Worm (Caenorhabditis elegans) whole organism, L3 larva: ENCODE data around the gene memb-2.

Source experiments
- ZK546.5 ChIP-seq: sonication (generic microtip); optimal IDR thresholded peaks from 2 replicates; lab custom pipeline; 2017; ENCODE audit warnings: missing biosample characterization, missing genetic modification characterization
- aly-2 ChIP-seq: fragments of 150-350 bp; optimal IDR thresholded peaks from 2 replicates; lab custom pipeline; 2014; ENCODE audit warnings: missing biosample characterization, missing genetic modification characterization
- ceh-16 ChIP-seq: sonication (generic microtip); optimal IDR thresholded peaks from 2 replicates; lab custom pipeline; 2017; ENCODE audit warnings: missing biosample characterization, missing genetic modification characterization
- ceh-28 ChIP-seq: fragments of 150-350 bp; optimal IDR thresholded peaks from 2 replicates; lab custom pipeline; 2014; ENCODE audit warnings: missing biosample characterization, missing genetic modification reagents, missing genetic modification characterization
- egl-27 ChIP-seq: sonication (generic microtip); optimal IDR thresholded peaks from 4 replicates; lab custom pipeline; 2017; ENCODE audit warnings: missing biosample characterization, missing genetic modification reagents, missing genetic modification characterization
- elt-1 ChIP-seq: fragments of 150-350 bp; optimal IDR thresholded peaks from 2 replicates; lab custom pipeline; 2014; ENCODE audit warnings: missing biosample characterization, missing genetic modification characterization
- elt-2 ChIP-seq: sonication (generic microtip); optimal IDR thresholded peaks from 2 replicates; lab custom pipeline; 2016; ENCODE audit warnings: missing genetic modification reagents, mild to moderate bottlenecking, missing genetic modification characterization, missing compliant biosample characterization
- elt-3 ChIP-seq, 3 experiments: fragments of 150-350 bp in 1 of 3; sonication (generic microtip) in 2 of 3; optimal IDR thresholded peaks; 2 replicates in 2 of 3; 4 replicates in 1 of 3; lab custom pipeline; 2014 to 2017; ENCODE audit warnings: missing biosample characterization in 3 of 3, missing genetic modification characterization in 3 of 3
- fkh-10 ChIP-seq: sonication (generic microtip); optimal IDR thresholded peaks from 2 replicates; lab custom pipeline; 2017; ENCODE audit warnings: missing biosample characterization, missing genetic modification reagents, missing genetic modification characterization
- fkh-2 ChIP-seq: fragments of 150-350 bp; optimal IDR thresholded peaks from 2 replicates; lab custom pipeline; 2014; ENCODE audit warnings: missing biosample characterization, missing genetic modification reagents, missing genetic modification characterization
- hmg-11 ChIP-seq: sonication (generic microtip); optimal IDR thresholded peaks from 2 replicates; lab custom pipeline; 2016; ENCODE audit warnings: missing genetic modification characterization, missing compliant biosample characterization
- jun-1 ChIP-seq: fragments of 150-350 bp; optimal IDR thresholded peaks from 2 replicates; lab custom pipeline; 2014; ENCODE audit warnings: missing biosample characterization, missing genetic modification reagents, missing genetic modification characterization
- lin-15B ChIP-seq: fragments of 150-350 bp; optimal IDR thresholded peaks from 2 replicates; lab custom pipeline; 2014; ENCODE audit warnings: missing biosample characterization, missing genetic modification characterization
- lin-39 ChIP-seq: fragments of 150-350 bp; optimal IDR thresholded peaks from 2 replicates; lab custom pipeline; 2018; ENCODE audit warnings: missing biosample characterization, missing genetic modification reagents, missing genetic modification characterization
- lsy-12 ChIP-seq: sonication (generic microtip); optimal IDR thresholded peaks from 2 replicates; lab custom pipeline; 2016; ENCODE audit warnings: mild to moderate bottlenecking, missing genetic modification characterization, missing compliant biosample characterization
- mdl-1 ChIP-seq: fragments of 150-350 bp; optimal IDR thresholded peaks from 2 replicates; lab custom pipeline; 2014; ENCODE audit warnings: missing biosample characterization, missing genetic modification characterization
- mml-1 ChIP-seq: fragments of 150-350 bp; sonication (generic microtip); optimal IDR thresholded peaks from 3 replicates; lab custom pipeline; 2014; ENCODE audit warnings: missing biosample characterization, missing genetic modification characterization
- nfya-1 ChIP-seq: sonication (generic microtip); optimal IDR thresholded peaks from 2 replicates; lab custom pipeline; 2017; ENCODE audit warnings: missing genetic modification characterization, mild to moderate bottlenecking, missing compliant biosample characterization, antibody characterized with exemption, moderate library complexity; ENCODE audit not compliant: insufficient read depth
- nhr-11 ChIP-seq: fragments of 150-350 bp; optimal IDR thresholded peaks from 2 replicates; lab custom pipeline; 2014; ENCODE audit warnings: missing biosample characterization, missing genetic modification characterization
- nhr-23 ChIP-seq: fragments of 150-350 bp; optimal IDR thresholded peaks from 2 replicates; lab custom pipeline; 2014; ENCODE audit warnings: missing biosample characterization, missing genetic modification reagents, missing genetic modification characterization
- nhr-237 ChIP-seq: fragments of 150-350 bp; optimal IDR thresholded peaks from 2 replicates; lab custom pipeline; 2014; ENCODE audit warnings: missing biosample characterization, missing genetic modification characterization
- nhr-25 ChIP-seq: sonication (generic microtip); optimal IDR thresholded peaks from 2 replicates; lab custom pipeline; 2017; ENCODE audit warnings: missing biosample characterization, missing genetic modification characterization
- nhr-28 ChIP-seq: fragments of 150-350 bp; optimal IDR thresholded peaks from 2 replicates; lab custom pipeline; 2014; ENCODE audit warnings: missing biosample characterization, missing genetic modification characterization
- nhr-67 ChIP-seq: fragments of 150-350 bp; optimal IDR thresholded peaks from 2 replicates; lab custom pipeline; 2014; ENCODE audit warnings: missing biosample characterization, missing genetic modification characterization
- nhr-77 ChIP-seq: fragments of 150-350 bp; optimal IDR thresholded peaks from 2 replicates; lab custom pipeline; 2014; ENCODE audit warnings: missing biosample characterization, missing genetic modification characterization
- pha-4 ChIP-seq: fragments of 150-350 bp; optimal IDR thresholded peaks from 2 replicates; lab custom pipeline; 2014; ENCODE audit warnings: missing biosample characterization, missing genetic modification reagents, missing genetic modification characterization
- sea-2 ChIP-seq: fragments of 150-350 bp; sonication (generic microtip); optimal IDR thresholded peaks from 4 replicates; lab custom pipeline; 2014; ENCODE audit warnings: missing biosample characterization, missing genetic modification reagents, missing genetic modification characterization
- skn-1 ChIP-seq: fragments of 150-350 bp; optimal IDR thresholded peaks from 2 replicates; lab custom pipeline; 2014; ENCODE audit warnings: missing biosample characterization, missing genetic modification characterization
- tbx-2 ChIP-seq: sonication (generic microtip); optimal IDR thresholded peaks from 2 replicates; lab custom pipeline; 2016; ENCODE audit warnings: mild to moderate bottlenecking, missing genetic modification characterization, missing compliant biosample characterization
- unc-39 ChIP-seq: sonication (generic microtip); optimal IDR thresholded peaks from 4 replicates; lab custom pipeline; 2017; ENCODE audit warnings: missing biosample characterization, missing genetic modification characterization
- unc-62 ChIP-seq: fragments of 150-350 bp; sonication (generic microtip); optimal IDR thresholded peaks from 4 replicates; lab custom pipeline; 2014; ENCODE audit warnings: missing biosample characterization, missing genetic modification reagents, missing genetic modification characterization
- zag-1 ChIP-seq: fragments of 150-350 bp; optimal IDR thresholded peaks from 2 replicates; lab custom pipeline; 2014; ENCODE audit warnings: missing biosample characterization, missing genetic modification characterization
- ztf-4 ChIP-seq: fragments of 150-350 bp; optimal IDR thresholded peaks from 2 replicates; lab custom pipeline; 2014; ENCODE audit warnings: missing biosample characterization, missing genetic modification characterization

The memb-2 gene

ce11 chrV:5628014-5628413 is 8.1 kb upstream of the memb-2 start:
- peak; percentile 72 for TF ChIP-seq unc-62 (GFP tag; lab: Kevin White, UChicago)
- peak; percentile 39 for TF ChIP-seq lin-39
- no peak for TF ChIP-seq ceh-16

- TF ChIP-seq nhr-23 (tag; lab: Kevin White, UChicago) = no peak
- TF ChIP-seq aly-2 = no peak
- TF ChIP-seq mdl-1 (tag; lab: Kevin White, UChicago) = no peak
- TF ChIP-seq nhr-77 = no peak
- TF ChIP-seq skn-1 (tag; lab: Kevin White, UChicago) = no peak
- no peak for TF ChIP-seq unc-62 (GFP tag; lab: Kevin White, UChicago)
- TF ChIP-seq elt-3 (tag; optimal IDR thresholded peaks at IDR 0.05; lab: Kevin White, UChicago) = no peak
- no peak for TF ChIP-seq fkh-2 (tag; lab: Kevin White, UChicago)
Measured at ce11 chrV:5621390-5621789, 1.4 kb upstream of the memb-2 start, which contains the start of gene M03E7.1. Gene M03E7.1 (plus strand): TSS chrV:5621690.

- TF ChIP-seq nfya-1 (tag; lab: Kevin White, UChicago) (peak; percentile 27), elt-3 (tag; optimal IDR thresholded peaks at IDR 0.05; lab: Kevin White, UChicago) (no peak), pha-4 (tag; lab: Kevin White, UChicago) (peak; percentile 39)
Measured at ce11 chrV:5619372-5619771, 568 bp downstream of the memb-2 start.

- TF ChIP-seq lsy-12 (tag; lab: Kevin White, UChicago) = no peak
- TF ChIP-seq nhr-77 = no peak
- TF ChIP-seq pha-4 (tag; lab: Kevin White, UChicago) = no peak
- TF ChIP-seq skn-1 (tag; lab: Kevin White, UChicago) = no peak
- TF ChIP-seq elt-2 (tag; lab: Kevin White, UChicago) = no peak
- TF ChIP-seq, all 47 proteins: peak for 0
Measured at ce11 chrV:5617301-5617700, 2.6 kb downstream of the memb-2 start, which contains the start of gene M03E7.2. Gene M03E7.2 (plus strand): TSS chrV:5617601.

- TF ChIP-seq zag-1 (tag; lab: Kevin White, UChicago) (no peak), mml-1 (tag; lab: Kevin White, UChicago) (no peak), elt-1 (tag; lab: Kevin White, UChicago) (no peak), lin-39 (no peak), nfya-1 (tag; lab: Kevin White, UChicago) (no peak), mdl-1 (tag; lab: Kevin White, UChicago) (no peak), tbx-2 (tag; lab: Kevin White, UChicago) (no peak), aly-2 (no peak), fkh-10 (GFP tag; lab: Kevin White, UChicago) (no peak), pha-4 (tag; lab: Kevin White, UChicago) (no peak), nhr-11 (tag; lab: Kevin White, UChicago) (no peak), ceh-16 (no peak), nhr-25 (no peak), sea-2 (GFP tag; lab: Kevin White, UChicago) (no peak), ztf-4 (tag; lab: Kevin White, UChicago) (no peak), elt-2 (tag; lab: Kevin White, UChicago) (no peak), nhr-237 (tag; lab: Kevin White, UChicago) (no peak), hmg-11 (tag; lab: Kevin White, UChicago) (no peak)
Measured at ce11 chrV:5614724-5615123, 5.2 kb downstream of the memb-2 start, which contains the start of gene M03E7.3. Gene M03E7.3 (plus strand): TSS chrV:5615024.

ce11 chrV:5613109-5613508 is 6.8 kb downstream of the memb-2 start, which contains the start of gene lrpc-1:
Gene lrpc-1 (minus strand): TSS chrV:5613209.
- TF ChIP-seq tbx-2 (tag; lab: Kevin White, UChicago) = no peak
- no peak for TF ChIP-seq elt-1 (tag; lab: Kevin White, UChicago)
- no peak for TF ChIP-seq fkh-2 (tag; lab: Kevin White, UChicago)
- TF ChIP-seq lin-15B (tag; lab: Kevin White, UChicago) = no peak
- TF ChIP-seq jun-1 (tag; lab: Kevin White, UChicago) = no peak
- no peak for TF ChIP-seq nfya-1 (tag; lab: Kevin White, UChicago)
- TF ChIP-seq nhr-23 (tag; lab: Kevin White, UChicago) = no peak
- TF ChIP-seq nhr-67 (tag; lab: Kevin White, UChicago) = no peak
- TF ChIP-seq nhr-28 (tag; lab: Kevin White, UChicago) = no peak
- no peak for TF ChIP-seq fkh-10 (GFP tag; lab: Kevin White, UChicago)
- TF ChIP-seq egl-27 (tag; lab: Kevin White, UChicago) = no peak
- no peak for TF ChIP-seq ZK546.5 (tag; lab: Kevin White, UChicago)
- no peak for TF ChIP-seq ceh-16
- TF ChIP-seq pha-4 (tag; lab: Kevin White, UChicago) = no peak
- TF ChIP-seq ceh-28 (tag; lab: Kevin White, UChicago) = no peak
- no peak for TF ChIP-seq nhr-77
- no peak for TF ChIP-seq ztf-4 (tag; lab: Kevin White, UChicago)
- TF ChIP-seq nhr-25 = no peak
- no peak for TF ChIP-seq unc-39 (tag; lab: Kevin White, UChicago)
- TF ChIP-seq sea-2 (GFP tag; lab: Kevin White, UChicago) = no peak
